Fruit fly (Drosophila melanogaster): ENCODE measurements around the gene FipoQ.

DNA sequence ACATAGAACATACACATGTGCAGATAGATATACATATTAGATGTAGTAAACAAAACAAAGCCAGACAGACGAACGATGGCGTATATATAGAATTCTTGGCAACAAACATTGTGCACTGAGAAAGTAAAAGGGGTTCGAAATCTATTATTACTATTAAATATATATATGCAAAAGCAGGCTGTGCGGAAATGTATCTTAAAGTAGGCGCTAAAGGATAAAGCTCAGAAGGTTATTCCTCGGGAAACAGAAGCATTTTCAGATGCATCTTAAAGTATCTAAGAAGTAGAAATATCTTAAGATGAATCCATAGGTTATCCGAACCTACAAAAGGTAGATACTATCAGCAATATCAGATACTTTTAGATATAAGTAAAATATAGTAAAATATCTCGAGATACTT, 1.2 kb downstream of the FipoQ start:
- TF ChIP-seq psq (optimal IDR thresholded peaks at IDR 0.05) (no peak), h (optimal IDR thresholded peaks at IDR 0.05) (no peak)
